Fruit fly (Drosophila melanogaster) whole organism, embryonic: ENCODE results near the gene Gli.

ENCODE experiments used
- CG10543 ChIP-seq: fragments of 200-800 bp; sonication (Bioruptor generic); optimal IDR thresholded peaks from 3 replicates; lab custom pipeline; 2017; ENCODE audit warnings: missing biosample characterization, mild to moderate bottlenecking, missing genetic modification characterization, moderate library complexity
- CG12155 ChIP-seq: fragments of 200-800 bp; sonication (Bioruptor generic); optimal IDR thresholded peaks from 3 replicates; lab custom pipeline; 2016; ENCODE audit warnings: missing biosample characterization, missing genetic modification characterization
- CG12659 ChIP-seq: fragments of 200-800 bp; sonication (Bioruptor generic); optimal IDR thresholded peaks from 3 replicates; lab custom pipeline; 2017; ENCODE audit warnings: mild to moderate bottlenecking, missing biosample characterization, missing genetic modification reagents, missing genetic modification characterization
- CG13296 ChIP-seq: fragments of 200-800 bp; sonication (Bioruptor generic); optimal IDR thresholded peaks from 3 replicates; lab custom pipeline; 2018; ENCODE audit warnings: missing biosample characterization, mild to moderate bottlenecking, missing genetic modification characterization
- CG13775 ChIP-seq: fragments of 200-800 bp; sonication (Bioruptor generic); optimal IDR thresholded peaks from 3 replicates; lab custom pipeline; 2017; ENCODE audit warnings: missing biosample characterization, mild to moderate bottlenecking, missing genetic modification characterization
- CG15514 ChIP-seq: fragments of 200-800 bp; sonication (Bioruptor generic); optimal IDR thresholded peaks from 3 replicates; lab custom pipeline; 2017; ENCODE audit warnings: missing biosample characterization, missing genetic modification characterization, mild to moderate bottlenecking, moderate library complexity, missing genetic modification reagents
- CG17385 ChIP-seq: fragments of 200-800 bp; sonication (Bioruptor generic); optimal IDR thresholded peaks from 3 replicates; lab custom pipeline; 2018; ENCODE audit warnings: missing biosample characterization, mild to moderate bottlenecking, missing genetic modification characterization
- CG2199 ChIP-seq: fragments of 200-800 bp; sonication (Bioruptor generic); IDR thresholded peaks from 3 replicates; pipeline ENCODE4 v1.3.6; 2022; ENCODE audit warnings: missing biosample characterization, missing genetic modification characterization
- CG2875 ChIP-seq: fragments of 200-800 bp; sonication (Bioruptor generic); optimal IDR thresholded peaks from 2 replicates; lab custom pipeline; 2017; ENCODE audit warnings: missing biosample characterization, mild to moderate bottlenecking, missing genetic modification characterization, missing genetic modification reagents
- CG31365 ChIP-seq: fragments of 200-800 bp; sonication (Bioruptor generic); optimal IDR thresholded peaks from 2 replicates; lab custom pipeline; 2018; ENCODE audit warnings: missing biosample characterization, mild to moderate bottlenecking, missing genetic modification characterization
- CG34376 ChIP-seq: fragments of 200-800 bp; sonication (Bioruptor generic); optimal IDR thresholded peaks from 2 replicates; lab custom pipeline; 2018; ENCODE audit warnings: missing biosample characterization, mild to moderate bottlenecking, missing genetic modification characterization
- CG3726 ChIP-seq: fragments of 200-800 bp; sonication (Bioruptor generic); IDR thresholded peaks from 3 replicates; pipeline ENCODE4, ENCODE4 v1.3.6; 2022; ENCODE audit warnings: missing biosample characterization, missing genetic modification characterization
- CG42726 ChIP-seq: fragments of 200-800 bp; sonication (Bioruptor generic); IDR thresholded peaks from 2 replicates; pipeline ENCODE4 v1.3.6; 2022; ENCODE audit warnings: missing biosample characterization, missing genetic modification characterization; ENCODE audit not compliant: partially characterized antibody
- CG4424 ChIP-seq: fragments of 200-800 bp; sonication (Bioruptor generic); optimal IDR thresholded peaks from 3 replicates; lab custom pipeline; 2016; ENCODE audit warnings: missing biosample characterization, missing genetic modification characterization
- CG6854 ChIP-seq: fragments of 200-800 bp; sonication (Bioruptor generic); optimal IDR thresholded peaks from 3 replicates; lab custom pipeline; 2017; ENCODE audit warnings: missing biosample characterization, mild to moderate bottlenecking, missing genetic modification characterization
- CG8089 ChIP-seq: fragments of 200-800 bp; sonication (Bioruptor generic); optimal IDR thresholded peaks from 3 replicates; lab custom pipeline; 2016; ENCODE audit warnings: missing biosample characterization, missing genetic modification characterization
- CG8359 ChIP-seq: fragments of 200-800 bp; sonication (Bioruptor generic); optimal IDR thresholded peaks from 2 replicates; lab custom pipeline; 2017; ENCODE audit warnings: missing biosample characterization, mild to moderate bottlenecking, missing genetic modification characterization, borderline replicate concordance
- CG9609 ChIP-seq: fragments of 200-800 bp; sonication (Bioruptor generic); optimal IDR thresholded peaks from 3 replicates; lab custom pipeline; 2016; ENCODE audit warnings: missing biosample characterization, missing genetic modification characterization
- Camta ChIP-seq: fragments of 200-800 bp; sonication (Bioruptor generic); optimal IDR thresholded peaks from 2 replicates; lab custom pipeline; 2016; ENCODE audit warnings: missing biosample characterization, missing genetic modification characterization
- Fer3 ChIP-seq: fragments of 200-800 bp; sonication (Bioruptor generic); optimal IDR thresholded peaks from 2 replicates; lab custom pipeline; 2018; ENCODE audit warnings: missing biosample characterization, mild to moderate bottlenecking, missing genetic modification characterization, moderate library complexity
- HLH4C ChIP-seq: fragments of 200-800 bp; sonication (Bioruptor generic); IDR thresholded peaks from 3 replicates; pipeline ENCODE4 v1.3.6; 2022; ENCODE audit warnings: missing biosample characterization, missing genetic modification characterization; ENCODE audit not compliant: partially characterized antibody
- HLHmδ ChIP-seq: fragments of 200-800 bp; sonication (Bioruptor generic); optimal IDR thresholded peaks from 2 replicates; lab custom pipeline; 2018; ENCODE audit warnings: missing biosample characterization, mild to moderate bottlenecking, missing genetic modification characterization, moderate library complexity
- Mad ChIP-seq: fragments of 200-800 bp; sonication (Bioruptor generic); optimal IDR thresholded peaks from 2 replicates; lab custom pipeline; 2016; ENCODE audit warnings: missing biosample characterization, missing genetic modification characterization
- NFAT ChIP-seq: fragments of 200-800 bp; sonication (Bioruptor generic); IDR thresholded peaks from 2 replicates; pipeline ENCODE4 v1.3.6; 2022; ENCODE audit warnings: missing biosample characterization, missing genetic modification characterization
- Optix ChIP-seq: fragments of 200-800 bp; sonication (Bioruptor generic); IDR thresholded peaks from 3 replicates; pipeline ENCODE4 v1.3.6; 2022; ENCODE audit warnings: missing biosample characterization, missing genetic modification characterization
- PHDP ChIP-seq: fragments of 200-800 bp; sonication (Bioruptor generic); optimal IDR thresholded peaks from 3 replicates; lab custom pipeline; 2018; ENCODE audit warnings: missing biosample characterization, mild to moderate bottlenecking, missing genetic modification characterization, moderate library complexity
- Poxn ChIP-seq: fragments of 200-800 bp; sonication (Bioruptor generic); IDR thresholded peaks from 2 replicates; pipeline ENCODE4 v1.3.6; 2022; ENCODE audit warnings: missing biosample characterization, missing genetic modification characterization
- Ptx1 ChIP-seq: fragments of 200-800 bp; sonication (Bioruptor generic); IDR thresholded peaks from 2 replicates; pipeline ENCODE4 v1.3.6; 2022; ENCODE audit warnings: missing biosample characterization, missing genetic modification characterization
- Scr ChIP-seq: fragments of 200-800 bp; sonication (Bioruptor generic); IDR thresholded peaks from 2 replicates; pipeline ENCODE4 v1.3.6; 2022; ENCODE audit warnings: missing biosample characterization, missing genetic modification characterization; ENCODE audit not compliant: partially characterized antibody
- Six4 ChIP-seq: fragments of 200-800 bp; sonication (Bioruptor generic); optimal IDR thresholded peaks from 2 replicates; lab custom pipeline; 2016; ENCODE audit warnings: missing biosample characterization, missing genetic modification characterization
- Vsx1 ChIP-seq: fragments of 200-800 bp; sonication (Bioruptor generic); optimal IDR thresholded peaks from 2 replicates; lab custom pipeline; 2017; ENCODE audit warnings: missing biosample characterization, mild to moderate bottlenecking, missing genetic modification characterization, missing genetic modification reagents
- Xbp1 ChIP-seq: fragments of 200-800 bp; sonication (Bioruptor generic); optimal IDR thresholded peaks from 3 replicates; lab custom pipeline; 2016; ENCODE audit warnings: missing biosample characterization, mild to moderate bottlenecking, missing genetic modification characterization
- YL-1 ChIP-seq: fragments of 200-800 bp; sonication (Bioruptor generic); optimal IDR thresholded peaks from 3 replicates; lab custom pipeline; 2017; ENCODE audit warnings: missing biosample characterization, mild to moderate bottlenecking, missing genetic modification characterization
- ap ChIP-seq: fragments of 200-800 bp; sonication (Bioruptor generic); IDR thresholded peaks from 2 replicates; pipeline ENCODE4 v1.3.6; 2022; ENCODE audit warnings: missing biosample characterization, missing genetic modification characterization
- az2 ChIP-seq: fragments of 200-800 bp; sonication (Bioruptor generic); optimal IDR thresholded peaks from 3 replicates; lab custom pipeline; 2016; ENCODE audit warnings: missing biosample characterization, missing genetic modification characterization
- chinmo ChIP-seq: fragments of 200-800 bp; sonication (Bioruptor generic); IDR thresholded peaks from 4 replicates; pipeline ENCODE4 v1.3.6; 2022; ENCODE audit warnings: missing biosample characterization, missing genetic modification characterization; ENCODE audit not compliant: partially characterized antibody
- crp ChIP-seq, 2 experiments: fragments of 200-800 bp; sonication (Bioruptor generic); optimal IDR thresholded peaks; 2 replicates in 1 of 2; 3 replicates in 1 of 2; lab custom pipeline; 2017; ENCODE audit warnings: missing biosample characterization in 2 of 2, missing genetic modification characterization in 2 of 2, mild to moderate bottlenecking in 1 of 2, moderate library complexity in 1 of 2
- ewg ChIP-seq: fragments of 200-800 bp; sonication (Bioruptor generic); optimal IDR thresholded peaks from 3 replicates; lab custom pipeline; 2017; ENCODE audit warnings: mild to moderate bottlenecking, missing biosample characterization, missing genetic modification reagents, missing genetic modification characterization
- exex ChIP-seq: fragments of 200-800 bp; sonication (Bioruptor generic); optimal IDR thresholded peaks from 4 replicates; lab custom pipeline; 2018; ENCODE audit warnings: missing biosample characterization, mild to moderate bottlenecking, missing genetic modification characterization, moderate library complexity
- klu ChIP-seq: fragments of 200-800 bp; sonication (Bioruptor generic); IDR thresholded peaks from 2 replicates; pipeline ENCODE4 v1.3.6; 2022; ENCODE audit warnings: missing biosample characterization, missing genetic modification characterization
- maf-S ChIP-seq: fragments of 200-800 bp; sonication (Bioruptor generic); optimal IDR thresholded peaks from 2 replicates; lab custom pipeline; 2016; ENCODE audit warnings: missing biosample characterization, missing genetic modification characterization
- mirr ChIP-seq: fragments of 200-800 bp; sonication (Bioruptor generic); optimal IDR thresholded peaks from 3 replicates; lab custom pipeline; 2018; ENCODE audit warnings: missing biosample characterization, mild to moderate bottlenecking, missing genetic modification characterization
- org-1 ChIP-seq: fragments of 200-800 bp; sonication (Bioruptor generic); optimal IDR thresholded peaks from 2 replicates; lab custom pipeline; 2017; ENCODE audit warnings: missing biosample characterization, missing genetic modification characterization
- pb ChIP-seq: fragments of 200-800 bp; sonication (Bioruptor generic); optimal IDR thresholded peaks from 3 replicates; lab custom pipeline; 2016; ENCODE audit warnings: missing biosample characterization, missing genetic modification characterization
- pnt ChIP-seq: fragments of 200-800 bp; sonication (Bioruptor generic); optimal IDR thresholded peaks from 3 replicates; lab custom pipeline; 2016; ENCODE audit warnings: missing biosample characterization, missing genetic modification characterization
- pros ChIP-seq: fragments of 200-800 bp; sonication (Bioruptor generic); optimal IDR thresholded peaks from 3 replicates; lab custom pipeline; 2019; ENCODE audit warnings: missing biosample characterization, mild to moderate bottlenecking, missing genetic modification characterization, moderate library complexity
- sna ChIP-seq: fragments of 200-800 bp; sonication (Bioruptor generic); IDR thresholded peaks from 2 replicates; pipeline ENCODE4 v1.3.6; 2022; ENCODE audit warnings: missing biosample characterization, missing genetic modification characterization; ENCODE audit not compliant: partially characterized antibody
- stwl ChIP-seq: fragments of 200-800 bp; sonication (Bioruptor generic); optimal IDR thresholded peaks from 3 replicates; lab custom pipeline; 2018; ENCODE audit warnings: missing biosample characterization, mild to moderate bottlenecking, missing genetic modification characterization, moderate library complexity
- tap ChIP-seq: fragments of 200-800 bp; optimal IDR thresholded peaks from 3 replicates; lab custom pipeline; 2019; ENCODE audit warnings: missing biosample characterization, mild to moderate bottlenecking, missing genetic modification characterization, moderate library complexity
- zen ChIP-seq: fragments of 200-800 bp; sonication (Bioruptor generic); optimal IDR thresholded peaks from 3 replicates; lab custom pipeline; 2018; ENCODE audit warnings: missing biosample characterization, mild to moderate bottlenecking, missing genetic modification characterization, moderate library complexity

The Gli gene

dm6 chr2L:15762466-15762865 lies at the start of gene Gli (continued):
- TF ChIP-seq CG12659 (GFP tag; lab: Kevin White, UChicago): no peak
- TF ChIP-seq YL-1 (GFP tag; lab: Kevin White, UChicago): no peak
- no peak for TF ChIP-seq CG2875
- TF ChIP-seq stwl (tag; lab: Kevin White, UChicago): peak; percentile 28
- peak; percentile 48; the same call in 1 of the 2 replicates for TF ChIP-seq Scr (GFP tag; lab: Robert Waterston, UW)
- peak; percentile 46 for TF ChIP-seq mirr
- TF ChIP-seq CG13775: no peak
- peak; percentile 79 for TF ChIP-seq ewg (GFP tag; lab: Kevin White, UChicago)
- no peak for TF ChIP-seq maf-S
- TF ChIP-seq CG6854 (GFP tag; lab: Kevin White, UChicago): peak; percentile 28
- TF ChIP-seq HLH4C (GFP tag; lab: Robert Waterston, UW): peak; percentile 45; the same call in 1 of the 3 replicates
- TF ChIP-seq pb (GFP tag; lab: Kevin White, UChicago): peak; percentile 62
- no peak for TF ChIP-seq az2
- TF ChIP-seq Camta (GFP tag; lab: Kevin White, UChicago): peak; percentile 18
- no peak for TF ChIP-seq zen (tag; lab: Kevin White, UChicago)
- no peak for TF ChIP-seq pnt (GFP tag; lab: Kevin White, UChicago)
- TF ChIP-seq ap (GFP tag; lab: Robert Waterston, UW): no peak
- TF ChIP-seq CG13296 (GFP tag; lab: Kevin White, UChicago): no peak
- no peak for TF ChIP-seq Ptx1 (GFP tag; lab: Robert Waterston, UW)
- TF ChIP-seq chinmo: peak; percentile 98
- no peak for TF ChIP-seq Poxn (GFP tag; lab: Robert Waterston, UW)
- peak in 1 of 2 experiments; percentile 54 for TF ChIP-seq crp (GFP tag; optimal IDR thresholded peaks at IDR 0.05; lab: Kevin White, UChicago)
- no peak for TF ChIP-seq CG8359 (GFP tag; lab: Kevin White, UChicago)
- TF ChIP-seq CG15514 (GFP tag; lab: Kevin White, UChicago): peak; percentile 55
- no peak for TF ChIP-seq CG9609
- no peak for TF ChIP-seq sna (GFP tag; lab: Robert Waterston, UW)
- peak; percentile 31; the same call in 1 of the 3 replicates for TF ChIP-seq CG2199 (GFP tag; lab: Robert Waterston, UW)
- TF ChIP-seq CG3726 (GFP tag; lab: Robert Waterston, UW): no peak; the same call in 2 of the 3 replicates
- TF ChIP-seq Fer3 (tag; lab: Kevin White, UChicago): no peak
- peak; percentile 25 for TF ChIP-seq exex
- TF ChIP-seq org-1 (GFP tag; lab: Kevin White, UChicago): no peak
- TF ChIP-seq Xbp1 (GFP tag; lab: Kevin White, UChicago): no peak
- TF ChIP-seq CG10543 (GFP tag; lab: Kevin White, UChicago): peak; percentile 78
- TF ChIP-seq Six4: no peak
- no peak for TF ChIP-seq CG8089 (GFP tag; lab: Kevin White, UChicago)
- no peak for TF ChIP-seq CG31365 (tag; lab: Kevin White, UChicago)
- 0 out of 3 replicates have a peak, but pooled peaks have one; percentile 22 for TF ChIP-seq Optix (GFP tag; lab: Robert Waterston, UW)
- no peak for TF ChIP-seq CG4424 (GFP tag; lab: Kevin White, UChicago)
- peak; percentile 52 for TF ChIP-seq CG17385
- TF ChIP-seq klu (GFP tag; lab: Robert Waterston, UW): no peak
- TF ChIP-seq HLHmδ (GFP tag; lab: Kevin White, UChicago): peak; percentile 8
- peak; percentile 63 for TF ChIP-seq pros (GFP tag; lab: Kevin White, UChicago)
- TF ChIP-seq CG42726: peak; percentile 85
- no peak for TF ChIP-seq Vsx1 (GFP tag; lab: Kevin White, UChicago)
- TF ChIP-seq NFAT: peak; percentile 51; the same call in 1 of the 2 replicates
- peak; percentile 75 for TF ChIP-seq CG34376
- peak; percentile 2 for TF ChIP-seq Mad (GFP tag; lab: Kevin White, UChicago)
- TF ChIP-seq CG12155: no peak
- TF ChIP-seq PHDP (tag; lab: Kevin White, UChicago): peak; percentile 40
- TF ChIP-seq tap: peak; percentile 38
